Fruit fly (Drosophila melanogaster) ovary, adult (tissue): ENCODE results near the gene CG2186.

Experiments used
- CG17801 ChIP-seq: fragments of 200-800 bp; optimal IDR thresholded peaks from 2 replicates; lab custom pipeline; 2019; ENCODE audit warnings: missing biosample characterization, mild to moderate bottlenecking, missing genetic modification characterization, moderate library complexity; ENCODE audit not compliant: partially characterized antibody

The CG2186 gene

dm6 chrX:10857376-10857775, at the start of gene CG2186, which contains the start of gene sofe:
Gene CG2186, plus strand, starts transcription at chrX:10857655.
Gene sofe, minus strand, starts transcription at chrX:10857413.
- peak; percentile 63 for TF ChIP-seq CG17801 (GFP tag; lab: Kevin White, UChicago)

dm6 chrX:10808684-10809083, 48.8 kb upstream of the CG2186 start:
- no peak for TF ChIP-seq CG17801 (GFP tag; lab: Kevin White, UChicago)

DNA sequence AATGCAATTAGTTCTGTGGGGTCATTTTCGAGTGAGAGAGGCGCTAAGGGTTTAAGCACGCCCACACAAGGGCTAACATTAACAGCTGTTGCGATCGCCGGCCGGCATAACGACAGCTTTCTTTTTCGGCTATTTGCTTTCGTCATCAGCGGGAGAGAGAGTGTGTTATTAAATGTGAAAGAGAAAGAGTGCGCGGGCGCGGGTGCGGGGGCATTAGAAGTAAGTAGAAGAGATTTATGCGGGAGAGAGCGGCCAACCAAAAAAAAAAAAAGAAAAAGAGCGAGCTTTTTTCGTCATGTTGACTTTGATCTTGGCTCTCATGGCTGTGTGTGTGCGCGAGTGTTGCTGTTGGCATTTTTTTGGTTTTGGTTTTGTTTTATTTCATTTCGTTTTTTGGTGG, 43.3 kb upstream of the CG2186 start:
- no peak for TF ChIP-seq CG17801 (GFP tag; lab: Kevin White, UChicago)

- TF ChIP-seq CG17801 (GFP tag; lab: Kevin White, UChicago) = no peak
Observed at dm6 chrX:10814832-10815372, 42.6 kb upstream of the CG2186 start.

DNA sequence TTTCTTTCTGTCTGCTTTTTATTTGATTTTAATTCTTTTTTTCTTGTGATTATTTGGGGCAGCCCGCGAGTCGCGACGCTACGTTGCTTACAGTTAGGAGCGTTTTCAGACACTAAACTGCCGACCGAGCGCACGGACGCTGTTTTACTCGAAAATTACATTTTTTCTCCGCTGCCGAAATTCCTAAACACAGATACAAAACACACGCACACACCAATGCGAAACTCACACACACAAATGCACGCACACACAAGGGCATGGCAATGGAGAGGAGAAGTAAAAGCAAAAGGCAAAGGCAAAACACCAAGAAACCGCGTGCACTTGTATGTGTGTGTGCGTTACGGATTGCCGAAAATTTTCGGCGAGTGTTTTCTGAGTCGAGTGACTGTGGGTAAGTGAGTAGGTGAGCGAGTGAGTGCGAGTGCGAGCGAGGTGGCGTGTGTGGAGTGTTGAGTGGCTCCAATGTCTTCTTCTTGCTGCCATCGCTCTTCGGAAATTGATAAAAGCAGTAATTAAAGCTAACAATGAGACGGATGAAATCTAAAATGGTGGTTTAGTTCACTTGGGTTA, 41.9 kb upstream of the CG2186 start:
- peak; percentile 40 for TF ChIP-seq CG17801 (GFP tag; lab: Kevin White, UChicago)

dm6 chrX:10816856-10817255, 40.6 kb upstream of the CG2186 start:
- TF ChIP-seq CG17801 (GFP tag; lab: Kevin White, UChicago) = no peak

DNA sequence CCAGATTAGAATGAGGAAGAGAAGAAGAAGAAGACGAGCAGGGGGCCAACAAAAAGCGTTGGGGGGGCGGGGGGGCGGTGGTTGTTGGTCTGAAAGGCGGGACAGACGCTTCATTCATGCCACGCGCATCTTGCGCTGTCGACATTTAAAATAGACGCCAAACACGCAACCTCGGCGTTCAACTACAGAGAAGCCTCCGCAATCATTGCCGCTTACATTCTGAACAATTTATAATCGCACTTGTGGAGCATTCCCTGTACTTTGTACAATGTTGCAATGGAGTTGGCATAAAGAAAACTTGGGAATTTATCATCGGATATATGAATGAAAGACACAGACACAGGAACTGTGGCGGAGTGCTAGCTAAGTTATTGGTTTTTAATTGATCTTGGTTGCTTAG, 36.7 kb upstream of the CG2186 start:
- no peak for TF ChIP-seq CG17801 (GFP tag; lab: Kevin White, UChicago)

dm6 chrX:10822096-10822495, 35.4 kb upstream of the CG2186 start:
- no peak for TF ChIP-seq CG17801 (GFP tag; lab: Kevin White, UChicago)

DNA sequence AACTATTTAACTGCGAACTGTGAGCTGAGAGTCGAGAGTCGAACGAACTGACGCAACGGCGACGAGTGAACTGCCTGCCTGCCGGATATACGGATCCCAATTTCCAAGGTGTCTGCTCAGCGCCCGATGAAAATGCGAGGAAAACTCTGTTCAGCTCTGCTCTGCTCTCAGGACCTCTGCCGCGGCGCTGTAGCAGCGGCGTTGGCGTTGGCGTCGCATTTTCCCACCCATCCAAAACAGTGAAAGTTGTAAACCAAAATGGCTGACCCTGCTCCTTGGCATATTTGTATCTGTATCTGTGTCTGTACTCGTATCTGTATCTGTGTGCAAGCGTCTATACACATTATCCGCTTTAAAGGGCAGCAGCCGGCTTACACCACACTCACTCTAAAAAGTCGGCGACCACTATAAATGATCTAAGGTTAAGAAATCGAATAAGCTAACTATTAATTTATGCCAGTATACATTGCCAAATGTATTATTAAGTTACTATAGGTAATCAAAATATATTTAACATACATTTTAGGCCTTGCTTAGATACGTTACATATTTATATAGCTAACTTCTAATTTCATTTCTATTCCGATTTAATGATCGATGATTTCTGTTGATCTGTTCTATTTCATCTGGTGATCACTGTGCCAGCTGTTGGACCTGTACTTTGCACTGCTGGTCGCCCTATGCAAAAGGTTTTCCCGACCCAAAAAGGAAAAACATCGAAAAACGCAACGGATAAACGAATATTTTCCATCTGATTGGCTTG, 34.6 kb upstream of the CG2186 start:
- TF ChIP-seq CG17801 (GFP tag; lab: Kevin White, UChicago) = no peak

DNA sequence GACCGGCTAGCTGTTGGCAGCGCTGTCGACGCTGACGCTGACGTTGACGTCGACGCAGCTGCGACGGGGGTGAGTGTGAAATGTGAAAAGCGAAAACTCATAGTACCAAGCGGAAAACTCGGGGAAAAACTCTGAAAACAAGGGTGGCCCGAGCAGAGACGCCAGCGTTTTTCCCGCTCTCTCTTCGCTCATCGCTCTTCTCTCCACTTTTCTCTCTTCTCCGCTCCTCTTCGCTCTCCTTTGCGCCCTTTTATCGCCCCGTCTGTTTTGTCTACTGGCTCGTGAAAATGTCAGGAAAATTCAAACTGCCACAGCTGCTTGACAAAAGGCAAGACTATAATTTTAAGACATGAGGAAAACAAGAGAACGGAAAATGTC, 34.0 kb upstream of the CG2186 start:
- no peak for TF ChIP-seq CG17801 (GFP tag; lab: Kevin White, UChicago)

DNA sequence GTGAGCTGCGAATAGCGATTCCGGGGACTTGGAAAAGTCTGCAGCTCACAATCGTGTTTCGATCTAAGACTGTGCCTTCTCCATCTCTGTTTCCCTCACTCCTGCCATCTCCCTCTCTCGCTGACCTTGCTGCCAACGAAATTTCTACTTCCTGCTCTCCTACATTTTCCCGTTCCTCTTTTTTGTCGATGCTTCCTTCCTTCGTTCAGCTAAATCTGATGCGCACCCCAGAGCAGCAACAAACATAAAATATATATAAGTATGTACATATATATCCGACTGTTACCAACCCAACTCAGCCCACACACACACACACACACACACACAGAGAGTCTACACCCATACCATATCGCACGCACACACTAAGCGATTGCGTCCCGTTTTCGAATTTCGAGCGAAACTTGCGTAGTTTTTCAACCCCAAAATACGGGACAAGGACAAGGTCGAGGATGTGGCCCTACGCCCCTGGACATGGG, 33.2 kb upstream of the CG2186 start, which contains the start of gene Imp:
TSS of gene Imp (minus strand) at position 51 of the 476 bp plus-strand sequence.
- TF ChIP-seq CG17801 (GFP tag; lab: Kevin White, UChicago) = no peak

DNA sequence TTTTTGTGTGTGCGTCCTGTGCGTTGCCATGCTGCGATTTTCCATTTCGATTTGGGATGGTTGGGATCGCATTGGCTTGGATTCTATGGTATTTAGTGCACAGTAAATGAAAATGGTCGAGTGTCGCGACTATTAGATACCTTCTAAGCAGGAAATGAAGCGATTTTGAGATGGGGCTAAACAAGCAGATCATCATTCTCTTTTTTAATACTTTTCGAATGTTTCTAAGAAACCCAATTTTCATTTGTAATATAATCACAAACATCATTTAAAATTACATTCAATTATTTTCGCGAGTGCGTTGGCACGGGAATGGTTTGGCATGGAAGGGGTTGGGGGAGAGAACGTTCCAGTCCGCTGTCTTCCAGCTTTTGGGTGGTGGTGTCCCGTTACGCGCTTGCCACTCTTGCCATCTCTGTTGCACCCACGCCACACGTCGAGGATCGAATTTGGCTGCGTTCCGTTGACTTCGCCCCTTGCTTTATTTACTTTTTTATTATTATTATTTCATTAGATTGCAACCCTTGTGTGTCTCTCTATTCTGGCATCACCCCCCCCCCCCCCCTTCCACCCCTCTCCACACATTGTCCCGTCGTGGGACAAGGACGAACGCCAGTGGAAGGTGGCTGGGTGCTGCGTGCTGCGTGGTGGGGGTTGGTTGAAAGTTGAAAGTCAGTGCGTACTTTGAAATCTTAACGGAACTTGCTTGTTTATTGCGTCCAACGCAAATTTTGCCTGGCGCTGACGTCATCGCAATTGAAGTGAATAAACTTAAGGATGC, 31.9 kb upstream of the CG2186 start:
- no peak for TF ChIP-seq CG17801 (GFP tag; lab: Kevin White, UChicago)

DNA sequence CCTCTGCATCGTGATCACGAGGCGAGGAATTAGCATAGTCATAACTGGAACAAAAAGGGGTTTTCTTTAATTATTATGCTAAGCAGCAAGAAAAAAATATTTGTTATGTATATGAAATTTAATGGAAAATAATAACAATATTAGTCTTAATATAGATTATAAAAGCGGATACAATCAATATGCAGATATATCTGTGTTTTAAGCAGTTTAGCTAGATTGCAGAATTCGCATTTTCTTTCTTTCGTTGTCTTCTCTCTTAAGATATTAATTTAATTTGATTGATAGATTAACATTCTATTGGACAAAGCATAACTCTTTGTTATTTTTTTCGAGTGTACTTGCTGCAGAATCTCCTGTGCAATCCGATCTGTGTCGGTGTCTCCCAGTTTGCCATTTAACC, 30.2 kb upstream of the CG2186 start:
- no peak for TF ChIP-seq CG17801 (GFP tag; lab: Kevin White, UChicago)

- peak; percentile 21 for TF ChIP-seq CG17801 (GFP tag; lab: Kevin White, UChicago)
Observed at dm6 chrX:10832369-10832768, 25.1 kb upstream of the CG2186 start.

- no peak for TF ChIP-seq CG17801 (GFP tag; lab: Kevin White, UChicago)
Observed at dm6 chrX:10835631-10836030, 21.8 kb upstream of the CG2186 start.
